Worm (Caenorhabditis elegans) whole organism, L2 larva: Measurements from ENCODE around the gene Y50E8A.11.

Experiments
- ZK546.5 ChIP-seq: sonication (generic microtip); optimal IDR thresholded peaks from 2 replicates; lab custom pipeline; 2017; ENCODE audit warnings: missing biosample characterization, missing genetic modification characterization
- ama-1 ChIP-seq: fragments of 150-350 bp; optimal IDR thresholded peaks from 2 replicates; lab custom pipeline; 2018; ENCODE audit warnings: inconsistent platforms
- fos-1 ChIP-seq: fragments of 150-350 bp; optimal IDR thresholded peaks from 2 replicates; lab custom pipeline; 2014; ENCODE audit warnings: missing biosample characterization, missing genetic modification characterization
- lin-39 ChIP-seq: fragments of 150-350 bp; optimal IDR thresholded peaks from 2 replicates; lab custom pipeline; 2014; ENCODE audit warnings: missing biosample characterization, missing genetic modification reagents, missing genetic modification characterization
- zag-1 ChIP-seq: fragments of 150-350 bp; optimal IDR thresholded peaks from 2 replicates; lab custom pipeline; 2014; ENCODE audit warnings: missing biosample characterization, missing genetic modification characterization

ce11 chrV:14741233-14741632 is 40.0 kb upstream of the Y50E8A.11 start, which contains the start of gene Y50E8A.6:
- no peak for TF ChIP-seq lin-39 (tag; lab: Kevin White, UChicago)
- no peak for TF ChIP-seq zag-1
- no peak for TF ChIP-seq fos-1 (tag; lab: Kevin White, UChicago)
- no peak for TF ChIP-seq ama-1 (lab: Kevin White, UChicago)
- no peak for TF ChIP-seq ZK546.5 (tag; lab: Kevin White, UChicago)
